Fruit fly (Drosophila melanogaster): ENCODE results near the gene nmd.

DNA sequence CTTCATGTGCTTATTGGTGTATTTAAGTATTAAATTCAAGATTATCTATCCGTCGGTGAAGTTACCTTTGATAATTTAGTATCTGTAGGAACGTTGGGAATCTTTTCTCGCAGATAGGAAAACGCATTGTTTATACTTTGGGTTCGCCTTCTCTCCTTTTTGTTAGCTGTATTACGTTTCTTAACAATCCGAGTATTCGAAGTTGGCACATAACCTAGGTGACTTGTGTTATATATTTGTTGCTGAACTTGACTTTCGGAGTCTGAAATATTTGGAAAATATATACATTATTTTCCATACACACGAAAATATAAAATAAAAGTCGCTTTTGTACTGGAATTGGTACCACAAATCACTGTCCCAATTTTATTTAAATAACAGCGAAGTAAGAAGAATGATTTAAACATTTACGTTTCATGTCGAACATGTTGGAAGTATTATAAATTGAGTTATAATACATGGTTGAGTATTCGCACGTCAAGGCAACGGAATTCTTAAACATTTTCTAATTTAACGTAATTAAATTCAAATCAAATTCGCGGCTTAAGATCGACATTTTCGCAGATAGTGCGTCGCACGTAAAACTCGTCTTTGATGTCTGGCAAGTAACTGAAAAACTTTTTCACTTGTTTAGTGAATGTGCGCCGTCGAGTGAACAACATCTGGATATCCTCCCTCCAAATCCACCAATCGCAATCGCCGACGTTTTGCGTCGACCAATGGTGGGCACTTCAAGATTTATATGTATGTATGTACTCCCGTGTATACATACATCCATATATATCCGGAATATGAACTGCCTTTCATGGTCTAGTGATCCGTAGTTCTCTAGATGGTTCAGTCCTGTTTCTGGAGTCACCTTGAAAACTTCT is 8.7 kb downstream of the nmd start, which contains the start of gene Hand:
- TF ChIP-seq h (optimal IDR thresholded peaks at IDR 0.05), result no peak
- TF ChIP-seq psq (optimal IDR thresholded peaks at IDR 0.05), result no peak
